Fruit fly (Drosophila melanogaster) whole organism, prepupa: Measurements from ENCODE around the gene Rab1.

Experiments
- Gug ChIP-seq: fragments of 200-800 bp; sonication (Bioruptor generic); IDR thresholded peaks from 2 replicates; pipeline ENCODE4 v1.3.6; 2022; ENCODE audit warnings: missing biosample characterization, missing genetic modification characterization
- Hr38 ChIP-seq: sonication (Bioruptor generic); optimal IDR thresholded peaks from 2 replicates; lab custom pipeline; 2016; ENCODE audit warnings: missing biosample characterization, missing genetic modification characterization
- vri ChIP-seq: fragments of 200-800 bp; sonication (Bioruptor generic); optimal IDR thresholded peaks from 3 replicates; lab custom pipeline; 2016; ENCODE audit warnings: missing biosample characterization, mild to moderate bottlenecking, missing genetic modification characterization

dm6 chr3R:21289071-21289613 is 20.3 kb upstream of the Rab1 start:
- TF ChIP-seq Gug (GFP tag; lab: Robert Waterston, UW), result no peak
- TF ChIP-seq Hr38 (GFP tag; lab: Kevin White, UChicago), result no peak
- no peak for TF ChIP-seq vri (GFP tag; lab: Kevin White, UChicago)
